Fruit fly (Drosophila melanogaster): Measurements from ENCODE around the gene CG5078.

The CG5078 gene

dm6 chr3L:20509121-20509934, 3.5 kb downstream of the CG5078 start (continued):
- peak; percentile 40 for TF ChIP-seq CG10654 (GFP tag; optimal IDR thresholded peaks at IDR 0.05)
- no peak for TF ChIP-seq CG6272 (GFP tag; IDR thresholded peaks at IDR 0.05)
- TF ChIP-seq ab (GFP tag; optimal IDR thresholded peaks at IDR 0.05), result no peak
- peak; percentile 32 for TF ChIP-seq E2f2 (GFP tag; IDR thresholded peaks at IDR 0.05)
- no peak for TF ChIP-seq CG4360 (GFP tag; IDR thresholded peaks at IDR 0.05)
- TF ChIP-seq CG16813 (GFP tag; IDR thresholded peaks at IDR 0.05; ENCODE audit: partially characterized antibody), result no peak
- TF ChIP-seq CG32532 (GFP tag; IDR thresholded peaks at IDR 0.05), result peak; percentile 65; the same call in 1 of the 2 replicates
- peak; percentile 70 for TF ChIP-seq CG4820 (GFP tag; optimal IDR thresholded peaks at IDR 0.05)
- no peak for TF ChIP-seq Kr (GFP tag; optimal IDR thresholded peaks at IDR 0.05)
- TF ChIP-seq Jarid2 (GFP tag; optimal IDR thresholded peaks at IDR 0.05), result peak; percentile 16
- TF ChIP-seq CG5953 (GFP tag; IDR thresholded peaks at IDR 0.05), result no peak
- TF ChIP-seq lab (GFP tag; optimal IDR thresholded peaks at IDR 0.05), result peak; percentile 85
- TF ChIP-seq CG14710 (tag; optimal IDR thresholded peaks at IDR 0.05), result peak; percentile 78
- TF ChIP-seq CG17912 (GFP tag; optimal IDR thresholded peaks at IDR 0.05), result no peak
- TF ChIP-seq schlank (tag; optimal IDR thresholded peaks at IDR 0.05), result peak; percentile 51
- TF ChIP-seq hth (optimal IDR thresholded peaks at IDR 0.05), result no peak
- TF ChIP-seq CG12155 (GFP tag; optimal IDR thresholded peaks at IDR 0.05), result peak; percentile 62
- peak; percentile 66 to 76 for TF ChIP-seq dpn (GFP tag; optimal IDR thresholded peaks at IDR 0.05)
- TF ChIP-seq trem (tag; optimal IDR thresholded peaks at IDR 0.05), result peak; percentile 58
- no peak for TF ChIP-seq bowl (GFP tag; IDR thresholded peaks at IDR 0.05)
- peak; percentile 43 for TF ChIP-seq CG30020 (tag; optimal IDR thresholded peaks at IDR 0.05)
- TF ChIP-seq vvl (GFP tag; IDR thresholded peaks at IDR 0.05), result no peak; the same call in 1 of the 2 replicates
- peak; percentile 83 for TF ChIP-seq Hand (GFP tag; optimal IDR thresholded peaks at IDR 0.05)
- peak; percentile 38 for TF ChIP-seq oc (tag; optimal IDR thresholded peaks at IDR 0.05)
- no peak; the same call in 2 of the 3 replicates for TF ChIP-seq Aef1 (GFP tag; IDR thresholded peaks at IDR 0.05)
- no peak for TF ChIP-seq Optix (GFP tag; IDR thresholded peaks at IDR 0.05)
- TF ChIP-seq ash1 (GFP tag; optimal IDR thresholded peaks at IDR 0.05), result no peak
- peak; percentile 62 for TF ChIP-seq CG30431 (GFP tag; optimal IDR thresholded peaks at IDR 0.05)
- TF ChIP-seq fu2 (GFP tag; optimal IDR thresholded peaks at IDR 0.05), result peak; percentile 58
- peak; percentile 39; the same call in 1 of the 2 replicates for TF ChIP-seq Ada2b (GFP tag; IDR thresholded peaks at IDR 0.05)
- peak; percentile 73 for TF ChIP-seq Side (GFP tag; optimal IDR thresholded peaks at IDR 0.05)
- TF ChIP-seq CG12071 (GFP tag; optimal IDR thresholded peaks at IDR 0.05), result no peak
- no peak for TF ChIP-seq CG11696 (GFP tag; IDR thresholded peaks at IDR 0.05)
- no peak; the same call in 2 of the 3 replicates for TF ChIP-seq B-H1 (GFP tag; IDR thresholded peaks at IDR 0.05)
- peak; percentile 74 for TF ChIP-seq zfh2 (GFP tag; optimal IDR thresholded peaks at IDR 0.05)
- peak; percentile 54; the same call in 1 of the 3 replicates for TF ChIP-seq tgo (GFP tag; IDR thresholded peaks at IDR 0.05)
- TF ChIP-seq pb (GFP tag; optimal IDR thresholded peaks at IDR 0.05), result peak; percentile 20
- TF ChIP-seq br (optimal IDR thresholded peaks at IDR 0.05), result no peak
- TF ChIP-seq insv (GFP tag; optimal IDR thresholded peaks at IDR 0.05), result peak in 1 of 2 experiments; percentile 45
- TF ChIP-seq mirr (GFP tag; optimal IDR thresholded peaks at IDR 0.05), result no peak
- no peak for TF ChIP-seq CG11247 (GFP tag; IDR thresholded peaks at IDR 0.05)
- peak; percentile 48 for TF ChIP-seq CG9215 (GFP tag; IDR thresholded peaks at IDR 0.05)
- peak; percentile 70 for TF ChIP-seq CG17359 (tag; optimal IDR thresholded peaks at IDR 0.05)
- TF ChIP-seq HLH4C (GFP tag; IDR thresholded peaks at IDR 0.05; ENCODE audit: partially characterized antibody), result no peak
- TF ChIP-seq dmrt99B (tag; optimal IDR thresholded peaks at IDR 0.05), result peak; percentile 78
- peak; percentile 5 for TF ChIP-seq Antp (GFP tag; optimal IDR thresholded peaks at IDR 0.05)
- peak; percentile 37; the same call in 1 of the 2 replicates for TF ChIP-seq esg (GFP tag; conservative IDR thresholded peaks at IDR 0.05)
- TF ChIP-seq Hsf (GFP tag; optimal IDR thresholded peaks at IDR 0.05), result peak; percentile 76
- TF ChIP-seq CG3163 (GFP tag; optimal IDR thresholded peaks at IDR 0.05), result peak; percentile 84
- peak; percentile 75 for TF ChIP-seq tio (GFP tag; optimal IDR thresholded peaks at IDR 0.05)
